Worm (Caenorhabditis elegans) whole organism, mixed stage, embryonic: ENCODE measurements around the gene T20D4.19.

Source experiments
- ceh-39 ChIP-seq: fragments of 150-350 bp; optimal IDR thresholded peaks from 2 replicates; lab custom pipeline; 2014; ENCODE audit warnings: missing biosample characterization, missing genetic modification characterization
- ceh-83 ChIP-seq: fragments of 200-800 bp; sonication (Bioruptor generic); optimal IDR thresholded peaks from 2 replicates; lab custom pipeline; 2018; ENCODE audit warnings: mild to moderate bottlenecking, missing genetic modification characterization, missing compliant biosample characterization
- ces-1 ChIP-seq: fragments of 150-350 bp; optimal IDR thresholded peaks from 2 replicates; lab custom pipeline; 2014; ENCODE audit warnings: missing biosample characterization, missing genetic modification reagents, missing genetic modification characterization
- cnd-1 ChIP-seq: fragments of 200-800 bp; sonication (Bioruptor generic); optimal IDR thresholded peaks from 2 replicates; lab custom pipeline; 2018; ENCODE audit warnings: mild to moderate bottlenecking, missing genetic modification characterization, missing compliant biosample characterization
- elt-1 ChIP-seq: sonication (generic microtip); optimal IDR thresholded peaks from 2 replicates; lab custom pipeline; 2017; ENCODE audit warnings: missing genetic modification characterization, mild to moderate bottlenecking, missing compliant biosample characterization, antibody characterized with exemption, moderate library complexity, borderline replicate concordance; ENCODE audit not compliant: insufficient read depth
- ham-2 ChIP-seq: fragments of 200-800 bp; sonication (Bioruptor generic); optimal IDR thresholded peaks from 2 replicates; lab custom pipeline; 2018; ENCODE audit warnings: mild to moderate bottlenecking, missing genetic modification characterization, missing compliant biosample characterization
- lin-13 ChIP-seq: fragments of 150-350 bp; optimal IDR thresholded peaks from 2 replicates; lab custom pipeline; 2014; ENCODE audit warnings: missing biosample characterization, missing genetic modification characterization
- mls-2 ChIP-seq: sonication (generic microtip); optimal IDR thresholded peaks from 2 replicates; lab custom pipeline; 2016; ENCODE audit warnings: mild to moderate bottlenecking, missing genetic modification characterization, moderate library complexity, missing compliant biosample characterization
- pha-4 ChIP-seq: fragments of 150-350 bp; optimal IDR thresholded peaks from 2 replicates; lab custom pipeline; 2018; ENCODE audit warnings: missing biosample characterization, missing genetic modification reagents, missing genetic modification characterization
- snpc-4 ChIP-seq: fragments of 150-350 bp; optimal IDR thresholded peaks from 2 replicates; lab custom pipeline; 2014; ENCODE audit warnings: missing biosample characterization, missing genetic modification characterization
- ztf-11 ChIP-seq: fragments of 150-350 bp; optimal IDR thresholded peaks from 2 replicates; lab custom pipeline; 2014; ENCODE audit warnings: missing biosample characterization, missing genetic modification characterization

DNA sequence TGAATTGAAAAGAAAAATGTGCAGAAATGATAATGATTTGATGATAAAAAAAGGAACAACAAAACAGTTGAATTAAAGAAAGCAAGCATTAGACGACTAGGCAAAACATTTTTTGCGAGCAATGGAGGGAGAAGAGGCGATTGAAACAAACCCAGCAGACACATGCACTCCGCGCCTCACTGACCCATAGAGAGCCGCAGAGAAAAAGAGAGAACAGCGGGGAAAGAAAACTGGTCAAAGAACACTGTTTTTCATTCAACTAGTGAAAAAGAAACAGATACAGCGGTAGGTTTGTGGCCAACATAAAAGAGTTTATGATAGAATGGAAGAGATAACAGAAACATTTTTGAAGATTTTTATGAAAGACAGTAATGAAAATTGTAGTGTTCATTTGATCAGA, 43.1 kb downstream of the T20D4.19 start:
- TF ChIP-seq mls-2 (tag; lab: Kevin White, UChicago) (no peak), elt-1 (tag; lab: Kevin White, UChicago) (no peak), ceh-83 (GFP tag; lab: Kevin White, UChicago) (no peak), pha-4 (no peak), ces-1 (no peak), ztf-11 (tag; lab: Kevin White, UChicago) (no peak), cnd-1 (tag; lab: Kevin White, UChicago) (no peak), lin-13 (tag; lab: Kevin White, UChicago) (no peak), snpc-4 (no peak), ceh-39 (tag; lab: Kevin White, UChicago) (no peak), ham-2 (GFP tag; lab: Kevin White, UChicago) (no peak)
